Worm (Caenorhabditis elegans) whole organism, L1 larva: ENCODE measurements around the gene M03F8.6.

Experiments
- C04F5.9 ChIP-seq: sonication (generic microtip); optimal IDR thresholded peaks from 2 replicates; lab custom pipeline; 2016; ENCODE audit warnings: missing genetic modification characterization, missing compliant biosample characterization
- C16A3.4 ChIP-seq: fragments of 150-350 bp; optimal IDR thresholded peaks from 2 replicates; lab custom pipeline; 2014; ENCODE audit warnings: missing biosample characterization, missing genetic modification characterization
- F16B12.6 ChIP-seq: fragments of 150-350 bp; optimal IDR thresholded peaks from 2 replicates; lab custom pipeline; 2014; ENCODE audit warnings: missing biosample characterization, missing genetic modification characterization
- Y116A8C.19 ChIP-seq: sonication (generic microtip); optimal IDR thresholded peaks from 2 replicates; lab custom pipeline; 2016; ENCODE audit warnings: missing compliant biosample characterization, missing genetic modification characterization, borderline replicate concordance
- aha-1 ChIP-seq: fragments of 150-350 bp; optimal IDR thresholded peaks from 2 replicates; lab custom pipeline; 2014; ENCODE audit warnings: missing biosample characterization, missing genetic modification characterization
- ama-1 ChIP-seq: fragments of 150-350 bp; optimal IDR thresholded peaks from 2 replicates; lab custom pipeline; 2014
- blmp-1 ChIP-seq: fragments of 150-350 bp; optimal IDR thresholded peaks from 2 replicates; lab custom pipeline; 2014; ENCODE audit warnings: missing biosample characterization, missing genetic modification characterization
- ceh-8 ChIP-seq: fragments of 200-800 bp; sonication (Bioruptor generic); optimal IDR thresholded peaks from 2 replicates; lab custom pipeline; 2018; ENCODE audit warnings: mild to moderate bottlenecking, missing genetic modification characterization, moderate library complexity, missing compliant biosample characterization
- ceh-82 ChIP-seq, 3 experiments: fragments of 150-350 bp in 1 of 3; sonication (generic microtip) in 2 of 3; optimal IDR thresholded peaks; 2 replicates each; lab custom pipeline; 2014 to 2017; ENCODE audit warnings: missing biosample characterization in 3 of 3, missing genetic modification characterization in 3 of 3
- ces-1 ChIP-seq: fragments of 150-350 bp; optimal IDR thresholded peaks from 2 replicates; lab custom pipeline; 2014; ENCODE audit warnings: missing biosample characterization, missing genetic modification reagents, missing genetic modification characterization
- egl-27 ChIP-seq, 2 experiments: fragments of 150-350 bp in 1 of 2; sonication (generic microtip); optimal IDR thresholded peaks; 3 replicates each; lab custom pipeline; 2017 to 2018; ENCODE audit warnings: missing biosample characterization in 2 of 2, missing genetic modification characterization in 2 of 2, missing genetic modification reagents in 2 of 2
- ets-5 ChIP-seq: fragments of 200-800 bp; sonication (Bioruptor generic); IDR thresholded peaks from 2 replicates; pipeline ENCODE4 v1.3.6; 2022; ENCODE audit warnings: missing genetic modification characterization, missing compliant biosample characterization
- fkh-10 ChIP-seq: sonication (generic microtip); optimal IDR thresholded peaks from 2 replicates; lab custom pipeline; 2017; ENCODE audit warnings: missing biosample characterization, missing genetic modification reagents, missing genetic modification characterization
- fos-1 ChIP-seq: fragments of 150-350 bp; optimal IDR thresholded peaks from 2 replicates; lab custom pipeline; 2014; ENCODE audit warnings: missing biosample characterization, missing genetic modification characterization
- grh-1 ChIP-seq: fragments of 200-800 bp; sonication (Bioruptor generic); IDR thresholded peaks from 2 replicates; pipeline ENCODE4 v1.3.6; 2022; ENCODE audit warnings: missing genetic modification reagents, missing genetic modification characterization, missing compliant biosample characterization
- isw-1 ChIP-seq: fragments of 200-800 bp; sonication (Bioruptor generic); IDR thresholded peaks from 2 replicates; pipeline ENCODE4 v1.3.6; 2022; ENCODE audit warnings: missing genetic modification characterization, missing compliant biosample characterization
- jun-1 ChIP-seq: fragments of 150-350 bp; optimal IDR thresholded peaks from 2 replicates; lab custom pipeline; 2014; ENCODE audit warnings: missing biosample characterization, missing genetic modification reagents, missing genetic modification characterization
- lin-15B ChIP-seq: fragments of 150-350 bp; sonication (generic microtip); optimal IDR thresholded peaks from 3 replicates; lab custom pipeline; 2014; ENCODE audit warnings: missing biosample characterization, missing genetic modification characterization
- lin-35 ChIP-seq, 2 experiments: fragments of 150-350 bp; optimal IDR thresholded peaks; 2 replicates each; lab custom pipeline; 2014; ENCODE audit warnings: missing biosample characterization in 2 of 2, missing genetic modification characterization in 2 of 2, missing genetic modification reagents in 2 of 2
- lin-39 ChIP-seq: fragments of 150-350 bp; optimal IDR thresholded peaks from 2 replicates; lab custom pipeline; 2014; ENCODE audit warnings: missing biosample characterization, missing genetic modification reagents, missing genetic modification characterization
- lsy-2 ChIP-seq, 2 experiments: fragments of 150-350 bp; optimal IDR thresholded peaks; 2 replicates each; lab custom pipeline; 2014; ENCODE audit warnings: missing biosample characterization in 2 of 2, missing genetic modification characterization in 2 of 2
- mdl-1 ChIP-seq, 2 experiments: fragments of 150-350 bp; optimal IDR thresholded peaks; 2 replicates each; lab custom pipeline; 2014 to 2017; ENCODE audit warnings: missing biosample characterization in 2 of 2, missing genetic modification characterization in 2 of 2, inconsistent platforms in 1 of 2
- mep-1 ChIP-seq: fragments of 150-350 bp; optimal IDR thresholded peaks from 2 replicates; lab custom pipeline; 2014; ENCODE audit warnings: missing biosample characterization, missing genetic modification characterization
- nhr-11 ChIP-seq: fragments of 150-350 bp; optimal IDR thresholded peaks from 2 replicates; lab custom pipeline; 2014; ENCODE audit warnings: missing biosample characterization, missing genetic modification characterization
- nhr-12 ChIP-seq: sonication (generic microtip); optimal IDR thresholded peaks from 2 replicates; lab custom pipeline; 2017; ENCODE audit warnings: missing biosample characterization, missing genetic modification characterization
- nhr-20 ChIP-seq: sonication (generic microtip); optimal IDR thresholded peaks from 2 replicates; lab custom pipeline; 2016; ENCODE audit warnings: mild to moderate bottlenecking, missing genetic modification characterization, missing compliant biosample characterization
- nhr-28 ChIP-seq: fragments of 150-350 bp; optimal IDR thresholded peaks from 2 replicates; lab custom pipeline; 2014; ENCODE audit warnings: missing biosample characterization, missing genetic modification characterization
- nhr-47 ChIP-seq: sonication (generic microtip); optimal IDR thresholded peaks from 2 replicates; lab custom pipeline; 2016; ENCODE audit warnings: mild to moderate bottlenecking, missing genetic modification characterization, moderate library complexity, missing compliant biosample characterization
- nhr-71 ChIP-seq: sonication (generic microtip); optimal IDR thresholded peaks from 2 replicates; lab custom pipeline; 2016; ENCODE audit warnings: mild to moderate bottlenecking, missing genetic modification characterization, moderate library complexity, missing compliant biosample characterization
- nhr-76 ChIP-seq: sonication (generic microtip); optimal IDR thresholded peaks from 2 replicates; lab custom pipeline; 2017; ENCODE audit warnings: missing biosample characterization, missing genetic modification characterization
- nhr-77 ChIP-seq: fragments of 150-350 bp; optimal IDR thresholded peaks from 2 replicates; lab custom pipeline; 2014; ENCODE audit warnings: missing biosample characterization, missing genetic modification characterization
- nhr-90 ChIP-seq: sonication (generic microtip); optimal IDR thresholded peaks from 2 replicates; lab custom pipeline; 2016; ENCODE audit warnings: mild to moderate bottlenecking, missing genetic modification characterization, missing compliant biosample characterization; ENCODE audit not compliant: poor library complexity
- pag-3 ChIP-seq: sonication (generic microtip); optimal IDR thresholded peaks from 2 replicates; lab custom pipeline; 2017; ENCODE audit warnings: missing genetic modification characterization, mild to moderate bottlenecking, missing compliant biosample characterization, antibody characterized with exemption, borderline replicate concordance; ENCODE audit not compliant: insufficient read depth
- pax-3 ChIP-seq: fragments of 200-800 bp; sonication (Bioruptor generic); optimal IDR thresholded peaks from 2 replicates; lab custom pipeline; 2018; ENCODE audit warnings: mild to moderate bottlenecking, missing genetic modification characterization, moderate library complexity, missing compliant biosample characterization
- pqm-1 ChIP-seq: sonication (generic microtip); optimal IDR thresholded peaks from 3 replicates; lab custom pipeline; 2017; ENCODE audit warnings: missing biosample characterization, missing genetic modification characterization
- rnt-1 ChIP-seq: sonication (generic microtip); optimal IDR thresholded peaks from 2 replicates; lab custom pipeline; 2016; ENCODE audit warnings: mild to moderate bottlenecking, missing genetic modification characterization, moderate library complexity, missing compliant biosample characterization
- skn-1 ChIP-seq: fragments of 150-350 bp; optimal IDR thresholded peaks from 2 replicates; lab custom pipeline; 2014; ENCODE audit warnings: missing biosample characterization, missing genetic modification characterization
- snpc-4 ChIP-seq: fragments of 150-350 bp; optimal IDR thresholded peaks from 2 replicates; lab custom pipeline; 2014; ENCODE audit warnings: missing biosample characterization, missing genetic modification characterization
- sox-4 ChIP-seq: sonication (generic microtip); optimal IDR thresholded peaks from 2 replicates; lab custom pipeline; 2016; ENCODE audit warnings: missing genetic modification characterization, missing compliant biosample characterization
- sptf-1 ChIP-seq: fragments of 150-350 bp; optimal IDR thresholded peaks from 2 replicates; lab custom pipeline; 2014; ENCODE audit warnings: missing biosample characterization, missing genetic modification characterization
- sup-37 ChIP-seq: fragments of 200-800 bp; sonication (Bioruptor generic); optimal IDR thresholded peaks from 2 replicates; lab custom pipeline; 2018; ENCODE audit warnings: mild to moderate bottlenecking, missing genetic modification characterization, missing compliant biosample characterization
- swsn-7 ChIP-seq: sonication (generic microtip); optimal IDR thresholded peaks from 2 replicates; lab custom pipeline; 2016; ENCODE audit warnings: missing genetic modification characterization, missing compliant biosample characterization
- vab-15 ChIP-seq: sonication (generic microtip); optimal IDR thresholded peaks from 2 replicates; lab custom pipeline; 2017; ENCODE audit warnings: missing genotype, mild to moderate bottlenecking, missing genetic modification characterization, missing compliant biosample characterization
- xbp-1 ChIP-seq: sonication (generic microtip); optimal IDR thresholded peaks from 2 replicates; lab custom pipeline; 2016; ENCODE audit warnings: missing genetic modification characterization, missing compliant biosample characterization
- zag-1 ChIP-seq: fragments of 150-350 bp; optimal IDR thresholded peaks from 2 replicates; lab custom pipeline; 2014; ENCODE audit warnings: missing biosample characterization, missing genetic modification characterization
- zip-4 ChIP-seq: fragments of 200-800 bp; sonication (Bioruptor generic); optimal IDR thresholded peaks from 2 replicates; lab custom pipeline; 2018; ENCODE audit warnings: mild to moderate bottlenecking, missing genetic modification characterization, moderate library complexity, missing compliant biosample characterization

M03F8.6 gene

ce11 chrV:5951133-5951532, 3.5 kb downstream of the M03F8.6 start, which contains the start of gene M03F8.1:
TSS of gene M03F8.1 (plus strand) at chrV:5951433.
- TF ChIP-seq blmp-1 (tag; lab: Kevin White, UChicago) (peak; percentile 31), swsn-7 (tag; lab: Kevin White, UChicago) (no peak)

- TF ChIP-seq aha-1 (tag; lab: Kevin White, UChicago) (no peak), blmp-1 (tag; lab: Kevin White, UChicago) (peak; percentile 26)
These were observed 4.9 kb downstream of the M03F8.6 start for ce11 chrV:5949674-5950149.

DNA sequence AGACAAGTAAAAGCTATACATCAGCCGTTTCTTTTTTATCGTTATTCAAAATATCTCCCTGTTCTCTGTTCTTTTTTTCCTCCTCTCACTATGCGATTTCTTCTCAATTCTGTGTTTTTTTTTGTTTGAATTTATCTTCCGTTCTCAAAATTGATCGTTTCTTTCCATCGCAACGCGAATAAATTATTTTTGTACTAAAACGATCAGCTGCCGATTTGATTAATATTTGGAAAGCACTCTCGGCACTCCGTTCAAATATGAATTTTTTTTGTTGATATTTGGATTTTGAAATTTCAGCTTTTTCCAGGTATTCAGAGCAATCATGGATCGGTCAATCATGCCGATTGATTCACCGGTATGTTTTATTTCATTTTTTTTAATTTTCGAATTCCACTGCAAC, 11.5 kb downstream of the M03F8.6 start, which contains the start of gene pst-1:
pst-1 (plus strand) TSS at position 301 of the 400 bp plus-strand sequence.
- TF ChIP-seq lsy-2 (tag; optimal IDR thresholded peaks at IDR 0.05; lab: Kevin White, UChicago): no peak
- no peak for TF ChIP-seq rnt-1
- TF ChIP-seq Y116A8C.19: no peak
- no peak for TF ChIP-seq sox-4 (tag; lab: Kevin White, UChicago)
- no peak for TF ChIP-seq sptf-1
- no peak for TF ChIP-seq ceh-8
- no peak for TF ChIP-seq sup-37 (GFP tag; lab: Kevin White, UChicago)
- no peak for TF ChIP-seq C16A3.4 (tag; lab: Kevin White, UChicago)
- TF ChIP-seq ces-1 (GFP tag; lab: Kevin White, UChicago): no peak
- TF ChIP-seq nhr-47: no peak
- TF ChIP-seq nhr-12 (tag; lab: Kevin White, UChicago): no peak
- TF ChIP-seq ceh-82 (tag; optimal IDR thresholded peaks at IDR 0.05; lab: Kevin White, UChicago): no peak
- no peak for TF ChIP-seq lin-15B (tag; lab: Kevin White, UChicago)

ce11 chrV:5939503-5940072, 15.1 kb downstream of the M03F8.6 start, which contains the start of gene syf-3:
TSS of gene syf-3 (plus strand) at chrV:5940022.
- TF ChIP-seq pag-3 (tag; lab: Kevin White, UChicago): no peak
- no peak for TF ChIP-seq ama-1
- TF ChIP-seq sptf-1: no peak
- TF ChIP-seq nhr-11 (tag; lab: Kevin White, UChicago): no peak
- TF ChIP-seq xbp-1: peak; percentile 77
- peak; percentile 38 for TF ChIP-seq snpc-4 (tag; lab: Kevin White, UChicago)
- TF ChIP-seq skn-1: peak; percentile 68
- no peak for TF ChIP-seq nhr-76 (tag; lab: Kevin White, UChicago)
- TF ChIP-seq nhr-28 (tag; lab: Kevin White, UChicago): no peak
- TF ChIP-seq lin-39 (tag; lab: Kevin White, UChicago): peak; percentile 62
- peak; percentile 36 for TF ChIP-seq fos-1 (tag; lab: Kevin White, UChicago)
- TF ChIP-seq ets-5 (GFP tag; lab: Robert Waterston, UW): no peak
- peak in 1 of 2 experiments; percentile 44 for TF ChIP-seq mdl-1 (tag; optimal IDR thresholded peaks at IDR 0.05; lab: Kevin White, UChicago)
- peak; percentile 18 for TF ChIP-seq C16A3.4 (tag; lab: Kevin White, UChicago)
- TF ChIP-seq fkh-10 (GFP tag; lab: Kevin White, UChicago): no peak
- peak; percentile 30 for TF ChIP-seq F16B12.6 (tag; lab: Kevin White, UChicago)
- TF ChIP-seq nhr-20 (tag; lab: Kevin White, UChicago): peak; percentile 49
- TF ChIP-seq blmp-1 (tag; lab: Kevin White, UChicago): no peak
- peak; percentile 3 for TF ChIP-seq C04F5.9
- TF ChIP-seq vab-15: peak; percentile 25
- no peak for TF ChIP-seq pqm-1 (tag; lab: Kevin White, UChicago)
- peak; percentile 72 to 78 for TF ChIP-seq lsy-2 (tag; optimal IDR thresholded peaks at IDR 0.05; lab: Kevin White, UChicago)
- TF ChIP-seq nhr-77 (tag; lab: Kevin White, UChicago): no peak
- no peak for TF ChIP-seq zag-1 (tag; lab: Kevin White, UChicago)
- no peak for TF ChIP-seq lin-15B (tag; lab: Kevin White, UChicago)
- TF ChIP-seq nhr-71 (tag; lab: Kevin White, UChicago): peak; percentile 76
- no peak for TF ChIP-seq egl-27 (tag; optimal IDR thresholded peaks at IDR 0.05; lab: Kevin White, UChicago)
- TF ChIP-seq sox-4 (tag; lab: Kevin White, UChicago): peak; percentile 37
- peak; percentile 35 for TF ChIP-seq jun-1 (tag; lab: Kevin White, UChicago)
- TF ChIP-seq mep-1 (tag; lab: Kevin White, UChicago): peak; percentile 67
- no peak for TF ChIP-seq pax-3 (tag; lab: Kevin White, UChicago)
- peak; percentile 99 to 100 for TF ChIP-seq lin-35 (GFP tag; optimal IDR thresholded peaks at IDR 0.05; lab: Kevin White, UChicago)
- no peak for TF ChIP-seq ceh-8
- peak; percentile 59 for TF ChIP-seq nhr-90 (tag; lab: Kevin White, UChicago)
- peak; percentile 42 for TF ChIP-seq isw-1
- TF ChIP-seq grh-1: peak; percentile 68
- no peak for TF ChIP-seq zip-4 (GFP tag; lab: Kevin White, UChicago)
